Fruit fly (Drosophila melanogaster) S2 (cell line): ENCODE data around the gene Sf3b2.

Experiments used
- CG8478 ChIP-seq: fragments of >200 bp; optimal IDR thresholded peaks from 2 replicates; lab custom pipeline; 2018
- CTCF ChIP-seq, 2 experiments: fragments of >200 bp; optimal IDR thresholded peaks; 2 replicates each; lab custom pipeline; 2018

dm6 chr2L:3055710-3056447 is 26.9 kb upstream of the Sf3b2 start:
- TF ChIP-seq CG8478 (lab: Kevin White, UChicago), result no peak
- no peak for TF ChIP-seq CTCF (optimal IDR thresholded peaks at IDR 0.05; lab: Kevin White, UChicago)
